Fruit fly (Drosophila melanogaster): Measurements from ENCODE around the gene Mics1.

- TF ChIP-seq bab1 (GFP tag; optimal IDR thresholded peaks at IDR 0.05): peak; percentile 19
- TF ChIP-seq CG14711 (tag; optimal IDR thresholded peaks at IDR 0.05): no peak
- TF ChIP-seq CG5204 (GFP tag; optimal IDR thresholded peaks at IDR 0.05): no peak
Observed at dm6 chr3R:7497488-7497887, 4.7 kb downstream of the Mics1 start.

Measured in whole organism, adult.